Worm (Caenorhabditis elegans) whole organism, early embryonic: Measurements from ENCODE around the gene nhr-125.

Experiments
- B0310.2 ChIP-seq: sonication (generic microtip); optimal IDR thresholded peaks from 2 replicates; lab custom pipeline; 2016; ENCODE audit warnings: mild to moderate bottlenecking, missing genetic modification characterization, missing compliant biosample characterization
- F13C5.2 ChIP-seq: sonication (generic microtip); optimal IDR thresholded peaks from 2 replicates; lab custom pipeline; 2017; ENCODE audit warnings: mild to moderate bottlenecking, missing genetic modification characterization, inconsistent platforms, missing compliant biosample characterization
- aly-1 ChIP-seq: sonication (generic microtip); optimal IDR thresholded peaks from 2 replicates; lab custom pipeline; 2016; ENCODE audit warnings: missing genetic modification characterization, missing compliant biosample characterization
- ama-1 ChIP-seq: fragments of 150-350 bp; optimal IDR thresholded peaks from 2 replicates; lab custom pipeline; 2014
- flt-1 ChIP-seq: fragments of 200-800 bp; sonication (Bioruptor generic); IDR thresholded peaks from 2 replicates; pipeline ENCODE4 v1.3.6; 2022; ENCODE audit warnings: missing genetic modification characterization, missing compliant biosample characterization
- hmbx-1 ChIP-seq: sonication (generic microtip); optimal IDR thresholded peaks from 2 replicates; lab custom pipeline; 2016; ENCODE audit warnings: mild to moderate bottlenecking, missing genetic modification characterization, missing compliant biosample characterization
- hnd-1 ChIP-seq: sonication (generic microtip); optimal IDR thresholded peaks from 2 replicates; lab custom pipeline; 2016; ENCODE audit warnings: missing genetic modification characterization, missing compliant biosample characterization
- pes-1 ChIP-seq: fragments of 200-800 bp; sonication (Bioruptor generic); IDR thresholded peaks from 2 replicates; pipeline ENCODE4 v1.3.6; 2022; ENCODE audit warnings: missing genetic modification reagents, missing genetic modification characterization, missing compliant biosample characterization
- scrt-1 ChIP-seq: fragments of 200-800 bp; sonication (Bioruptor generic); IDR thresholded peaks from 2 replicates; pipeline ENCODE4 v1.3.6; 2022; ENCODE audit warnings: missing genetic modification characterization, missing compliant biosample characterization
- sea-1 ChIP-seq: fragments of 200-800 bp; sonication (Bioruptor generic); conservative IDR thresholded peaks from 2 replicates; pipeline ENCODE4 v1.3.6; 2022; ENCODE audit warnings: missing genetic modification characterization, missing compliant biosample characterization
- tbx-37 ChIP-seq: fragments of 200-800 bp; sonication (Bioruptor generic); conservative IDR thresholded peaks from 2 replicates; pipeline ENCODE4 v1.3.6; 2022; ENCODE audit warnings: missing genetic modification reagents, missing genetic modification characterization, missing compliant biosample characterization

- TF ChIP-seq pes-1 (GFP tag; lab: Robert Waterston, UW) (no peak), F13C5.2 (tag; lab: Kevin White, UChicago) (no peak), scrt-1 (GFP tag; lab: Robert Waterston, UW) (no peak), sea-1 (GFP tag; lab: Robert Waterston, UW) (no peak), ama-1 (lab: Kevin White, UChicago) (no peak), hmbx-1 (tag; lab: Kevin White, UChicago) (no peak), B0310.2 (tag; lab: Kevin White, UChicago) (no peak), hnd-1 (no peak), flt-1 (GFP tag; lab: Robert Waterston, UW) (no peak), tbx-37 (GFP tag; lab: Robert Waterston, UW) (no peak), aly-1 (tag; lab: Kevin White, UChicago) (no peak)
Measured at ce11 chrV:4341736-4342135, 16.4 kb upstream of the nhr-125 start.
